Worm (Caenorhabditis elegans): ENCODE data around the gene F40G12.11.
"Not testable (repeated sequence)": the region's sequence is repeated elsewhere in the genome, so short reads cannot be mapped to it uniquely, and the experiment has no call there.

Gene F40G12.11

ce11 chrV:14267326-14267942, 18.5 kb upstream of the F40G12.11 start:
- no peak for TF ChIP-seq hlh-13 (GFP tag; optimal IDR thresholded peaks at IDR 0.05)
- TF ChIP-seq dmd-4 (tag; optimal IDR thresholded peaks at IDR 0.05; ENCODE audit: borderline replicate concordance): no peak
- TF ChIP-seq nfya-1 (tag; optimal IDR thresholded peaks at IDR 0.05): no peak
- TF ChIP-seq ets-4 (tag; optimal IDR thresholded peaks at IDR 0.05): no peak
- no peak for TF ChIP-seq ceh-22 (tag; optimal IDR thresholded peaks at IDR 0.05)
- no peak for TF ChIP-seq zip-5 (tag; optimal IDR thresholded peaks at IDR 0.05)
- no peak for TF ChIP-seq ahr-1 (tag; optimal IDR thresholded peaks at IDR 0.05)
- TF ChIP-seq ceh-18 (tag; optimal IDR thresholded peaks at IDR 0.05): no peak
- no peak for TF ChIP-seq T23F11.4 (GFP tag; optimal IDR thresholded peaks at IDR 0.05)
- no peak for TF ChIP-seq ceh-9 (tag; optimal IDR thresholded peaks at IDR 0.05)
- TF ChIP-seq ama-1 (optimal IDR thresholded peaks at IDR 0.05): no peak
- TF ChIP-seq nhr-11 (tag; optimal IDR thresholded peaks at IDR 0.05): no peak
- TF ChIP-seq lim-6 (tag; optimal IDR thresholded peaks at IDR 0.05): no peak
- no peak for TF ChIP-seq K02D7.2 (tag; optimal IDR thresholded peaks at IDR 0.05)
- no peak for TF ChIP-seq hlh-6 (tag; optimal IDR thresholded peaks at IDR 0.05)
- TF ChIP-seq elt-2 (tag; optimal IDR thresholded peaks at IDR 0.05): no peak

- no peak for TF ChIP-seq C08G9.2 (tag; optimal IDR thresholded peaks at IDR 0.05)
- TF ChIP-seq lin-11 (tag; optimal IDR thresholded peaks at IDR 0.05): no peak
- TF ChIP-seq fkh-10 (GFP tag; optimal IDR thresholded peaks at IDR 0.05): no peak
- no peak for TF ChIP-seq dve-1 (tag; optimal IDR thresholded peaks at IDR 0.05)
- TF ChIP-seq zip-5 (tag; optimal IDR thresholded peaks at IDR 0.05): no peak
- TF ChIP-seq ceh-31 (tag; optimal IDR thresholded peaks at IDR 0.05): no peak
- TF ChIP-seq unc-55 (GFP tag; optimal IDR thresholded peaks at IDR 0.05): no peak
- no peak for TF ChIP-seq ceh-45 (GFP tag; IDR thresholded peaks at IDR 0.05)
These were observed 17.4 kb upstream of the F40G12.11 start, which contains the start of gene F40G12.4 for ce11 chrV:14268616-14269015. Gene F40G12.4 (minus strand): TSS chrV:14268716.

- no peak for TF ChIP-seq eyg-1 (tag; optimal IDR thresholded peaks at IDR 0.05)
- no peak for TF ChIP-seq fax-1 (tag; optimal IDR thresholded peaks at IDR 0.05)
- TF ChIP-seq mec-3 (tag; optimal IDR thresholded peaks at IDR 0.05; ENCODE audit: borderline replicate concordance): no peak
- TF ChIP-seq tbx-2 (tag; optimal IDR thresholded peaks at IDR 0.05): no peak
- TF ChIP-seq pros-1 (tag; optimal IDR thresholded peaks at IDR 0.05): no peak
- no peak for TF ChIP-seq ceh-45 (GFP tag; IDR thresholded peaks at IDR 0.05)
- TF ChIP-seq ets-4 (tag; optimal IDR thresholded peaks at IDR 0.05): no peak
- TF ChIP-seq ceh-18 (tag; optimal IDR thresholded peaks at IDR 0.05): no peak
- no peak for TF ChIP-seq unc-42 (tag; optimal IDR thresholded peaks at IDR 0.05)
- TF ChIP-seq odd-2 (tag; optimal IDR thresholded peaks at IDR 0.05): no peak
- no peak for TF ChIP-seq F13H6.1 (tag; optimal IDR thresholded peaks at IDR 0.05)
- no peak for TF ChIP-seq pax-1 (tag; optimal IDR thresholded peaks at IDR 0.05)
These were observed 15.2 kb upstream of the F40G12.11 start, which contains the start of gene F40G12.5 for ce11 chrV:14270729-14271128. Gene F40G12.5 (minus strand): TSS chrV:14270829.

- TF ChIP-seq nhr-11 (tag; optimal IDR thresholded peaks at IDR 0.05): no peak
These were observed 13.0 kb upstream of the F40G12.11 start, which contains the start of gene F40G12.6 for ce11 chrV:14273019-14273418. Gene F40G12.6 (minus strand): TSS chrV:14273119.

- TF ChIP-seq ceh-45 (GFP tag; IDR thresholded peaks at IDR 0.05); nfya-1 (tag; optimal IDR thresholded peaks at IDR 0.05); mec-3 (tag; optimal IDR thresholded peaks at IDR 0.05; ENCODE audit: borderline replicate concordance): not testable (repeated sequence)
These were observed 11.7 kb upstream of the F40G12.11 start, which contains the start of gene F40G12.7 for ce11 chrV:14274268-14274667. Gene F40G12.7 (plus strand): TSS chrV:14274568.

ce11 chrV:14279777-14280176, 6.2 kb upstream of the F40G12.11 start, which contains the start of gene srt-33:
Gene srt-33 (minus strand): TSS chrV:14279877.
- TF ChIP-seq K09A11.1 (tag; optimal IDR thresholded peaks at IDR 0.05; ENCODE audit: insufficient read depth) (no peak), hlh-6 (tag; optimal IDR thresholded peaks at IDR 0.05) (no peak), ceh-45 (GFP tag; IDR thresholded peaks at IDR 0.05) (no peak), hlh-30 (tag; optimal IDR thresholded peaks at IDR 0.05; ENCODE audit: insufficient read depth) (no peak), unc-86 (tag; optimal IDR thresholded peaks at IDR 0.05) (no peak), pax-1 (tag; optimal IDR thresholded peaks at IDR 0.05) (no peak), nhr-11 (tag; optimal IDR thresholded peaks at IDR 0.05) (no peak), pros-1 (tag; optimal IDR thresholded peaks at IDR 0.05) (no peak), ref-2 (tag; optimal IDR thresholded peaks at IDR 0.05) (no peak), K02D7.2 (tag; optimal IDR thresholded peaks at IDR 0.05) (no peak), ceh-31 (tag; optimal IDR thresholded peaks at IDR 0.05) (no peak), dve-1 (tag; optimal IDR thresholded peaks at IDR 0.05) (no peak), npax-4 (tag; optimal IDR thresholded peaks at IDR 0.05) (no peak), che-1 (tag; optimal IDR thresholded peaks at IDR 0.05) (no peak), ceh-18 (tag; optimal IDR thresholded peaks at IDR 0.05) (no peak), lim-6 (tag; optimal IDR thresholded peaks at IDR 0.05) (no peak), eyg-1 (tag; optimal IDR thresholded peaks at IDR 0.05) (no peak), tbx-2 (tag; optimal IDR thresholded peaks at IDR 0.05) (no peak)

Data from whole organism, late embryonic.